Fruit fly (Drosophila melanogaster): ENCODE measurements around the gene CG9853.

dm6 chr3R:4401977-4402589, at the start of gene CG9853:
- no peak for TF ChIP-seq psq (optimal IDR thresholded peaks at IDR 0.05)
- TF ChIP-seq Myc (optimal IDR thresholded peaks at IDR 0.05) = no peak
- no peak for TF ChIP-seq h (optimal IDR thresholded peaks at IDR 0.05)
- no peak for TF ChIP-seq Sin3A (optimal IDR thresholded peaks at IDR 0.05)
- no peak for TF ChIP-seq insv (optimal IDR thresholded peaks at IDR 0.05)
- TF ChIP-seq ttk (optimal IDR thresholded peaks at IDR 0.05) = no peak

All from Kc167 (cell line).